Fruit fly (Drosophila melanogaster) whole organism: ENCODE results near the gene Xport-A.

Experiments used
- CG8478 ChIP-seq: fragments of >200 bp; optimal IDR thresholded peaks from 2 replicates; lab custom pipeline; 2018; ENCODE audit warnings: inconsistent platforms
- Dll ChIP-seq: fragments of >200 bp; optimal IDR thresholded peaks from 2 replicates; lab custom pipeline; 2017
- EcR ChIP-seq, 2 experiments: fragments of >200 bp; optimal IDR thresholded peaks; 2 replicates each; lab custom pipeline; 2017; ENCODE audit warnings: missing biosample characterization in 2 of 2, missing genetic modification characterization in 2 of 2, missing genetic modification reagents in 2 of 2
- pan ChIP-seq: fragments of >200 bp; optimal IDR thresholded peaks from 2 replicates; lab custom pipeline; 2017
- psq ChIP-seq: fragments of >200 bp; optimal IDR thresholded peaks from 2 replicates; lab custom pipeline; 2017
- usp ChIP-seq: fragments of >200 bp; optimal IDR thresholded peaks from 2 replicates; lab custom pipeline; 2017; ENCODE audit warnings: missing biosample characterization, missing genetic modification characterization, mixed read lengths

Gene Xport-A

dm6 chr3R:19875118-19875887, 39.9 kb downstream of the Xport-A start, which contains the start of gene Mrp5:
Gene Mrp5 (minus strand): TSS chr3R:19875678.
- no peak for TF ChIP-seq pan
- TF ChIP-seq Dll (lab: Kevin White, UChicago): peak; percentile 75

- TF ChIP-seq psq: no peak
- no peak for TF ChIP-seq usp (GFP tag; lab: Kevin White, UChicago)
- no peak for TF ChIP-seq pan
- TF ChIP-seq CG8478 (lab: Kevin White, UChicago): no peak
- no peak for TF ChIP-seq EcR (GFP tag; optimal IDR thresholded peaks at IDR 0.05; lab: Kevin White, UChicago)
- TF ChIP-seq Dll (lab: Kevin White, UChicago): no peak
These were observed 42.0 kb downstream of the Xport-A start for dm6 chr3R:19873102-19873737.
